Worm (Caenorhabditis elegans) whole organism, mixed stage, embryonic: ENCODE results near the gene cah-3.

Source experiments
- nhr-28 ChIP-seq: fragments of 150-350 bp; optimal IDR thresholded peaks from 2 replicates; lab custom pipeline; 2014; ENCODE audit warnings: missing biosample characterization, missing genetic modification characterization
- sem-2 ChIP-seq: fragments of 200-800 bp; sonication (Bioruptor generic); optimal IDR thresholded peaks from 2 replicates; lab custom pipeline; 2018; ENCODE audit warnings: mild to moderate bottlenecking, missing genetic modification characterization, missing compliant biosample characterization

- TF ChIP-seq sem-2 (GFP tag; lab: Kevin White, UChicago), result no peak
- no peak for TF ChIP-seq nhr-28 (tag; lab: Kevin White, UChicago)
Observed at ce11 chrX:16484681-16485080, 2.6 kb upstream of the cah-3 start.
